Fruit fly (Drosophila melanogaster): ENCODE data around the gene CG13599.

Gene CG13599

DNA sequence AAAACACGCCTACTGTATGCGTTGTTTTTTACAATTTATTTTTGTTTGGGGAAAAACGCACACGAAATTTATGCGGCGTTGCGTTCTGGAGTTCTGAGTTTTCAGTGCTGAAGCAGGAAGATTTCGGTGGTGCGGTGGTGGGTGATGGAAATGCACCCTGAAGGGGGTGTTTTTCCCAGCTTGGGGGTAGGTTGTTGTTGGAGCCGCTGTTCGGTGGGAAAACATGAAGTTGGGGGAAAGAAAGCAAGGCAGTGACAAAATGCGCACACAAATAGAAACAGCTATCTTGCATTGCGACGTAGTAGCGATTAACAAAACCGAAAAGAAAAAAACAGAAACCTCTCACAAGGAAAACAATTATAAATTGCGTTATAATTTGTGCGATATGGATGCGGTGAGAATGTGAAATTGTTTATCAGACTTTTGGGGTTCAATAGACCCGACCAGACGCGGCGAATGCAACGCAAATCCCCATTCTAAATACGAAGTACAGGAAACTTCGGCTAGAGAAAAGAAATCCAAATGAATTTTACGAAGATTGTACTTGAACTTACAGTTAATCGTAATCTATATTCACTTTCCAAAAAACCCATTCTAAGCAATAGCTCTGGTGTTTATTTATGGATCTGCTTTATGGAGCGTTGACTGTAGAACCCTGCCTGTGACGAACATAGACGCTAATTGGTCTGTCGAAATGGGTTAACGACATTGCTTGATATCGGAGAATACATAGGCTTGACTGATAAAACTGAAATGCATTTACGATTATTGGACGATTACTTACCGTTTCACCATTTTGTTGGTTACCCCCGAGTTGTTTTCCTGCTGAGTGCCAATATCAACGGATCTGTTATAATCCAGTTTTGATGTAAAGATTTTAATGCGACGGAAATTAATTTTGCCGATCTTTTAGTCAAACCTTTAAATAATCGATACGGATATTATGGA, 42.9 kb upstream of the CG13599 start (continued):
- TF ChIP-seq Meics (GFP tag; optimal IDR thresholded peaks at IDR 0.05) (peak; percentile 14), zen2 (GFP tag; IDR thresholded peaks at IDR 0.05; ENCODE audit: partially characterized antibody) (no peak), knrl (GFP tag; IDR thresholded peaks at IDR 0.05; ENCODE audit: partially characterized antibody) (no peak), Rx (GFP tag; IDR thresholded peaks at IDR 0.05) (no peak), Adf1 (GFP tag; IDR thresholded peaks at IDR 0.05) (no peak), toy (GFP tag; IDR thresholded peaks at IDR 0.05) (no peak), CG10321 (GFP tag; IDR thresholded peaks at IDR 0.05) (no peak), CG12659 (GFP tag; optimal IDR thresholded peaks at IDR 0.05) (no peak), BtbVII (GFP tag; optimal IDR thresholded peaks at IDR 0.05) (no peak), CG18011 (GFP tag; optimal IDR thresholded peaks at IDR 0.05) (no peak), twi (tag; optimal IDR thresholded peaks at IDR 0.05) (no peak), CG14710 (tag; optimal IDR thresholded peaks at IDR 0.05) (no peak), CG13624 (GFP tag; optimal IDR thresholded peaks at IDR 0.05) (no peak), dysf (GFP tag; IDR thresholded peaks at IDR 0.05) (peak; percentile 46; the same call in 1 of the 3 replicates), Rfx (GFP tag; IDR thresholded peaks at IDR 0.05) (peak; percentile 38), CG6683 (GFP tag; optimal IDR thresholded peaks at IDR 0.05) (no peak), ac (GFP tag; optimal IDR thresholded peaks at IDR 0.05) (no peak), Xrp1 (GFP tag; IDR thresholded peaks at IDR 0.05) (peak; percentile 50; the same call in 1 of the 2 replicates), CG6854 (GFP tag; optimal IDR thresholded peaks at IDR 0.05) (no peak), Dek (tag; optimal IDR thresholded peaks at IDR 0.05) (no peak), CG30020 (tag; optimal IDR thresholded peaks at IDR 0.05) (no peak), CG2712 (tag; optimal IDR thresholded peaks at IDR 0.05) (peak; percentile 36), CG10267 (tag; optimal IDR thresholded peaks at IDR 0.05) (no peak), so (GFP tag; IDR thresholded peaks at IDR 0.05) (no peak), hbn (GFP tag; IDR thresholded peaks at IDR 0.05; ENCODE audit: partially characterized antibody) (no peak), CG9817 (tag; optimal IDR thresholded peaks at IDR 0.05) (no peak), scrt (GFP tag; optimal IDR thresholded peaks at IDR 0.05) (no peak), tin (GFP tag; optimal IDR thresholded peaks at IDR 0.05) (no peak), CG18599 (GFP tag; optimal IDR thresholded peaks at IDR 0.05) (peak; percentile 47), az2 (GFP tag; optimal IDR thresholded peaks at IDR 0.05) (no peak), slbo (GFP tag; IDR thresholded peaks at IDR 0.05) (peak; percentile 26; the same call in 1 of the 2 replicates), sqz (GFP tag; optimal IDR thresholded peaks at IDR 0.05) (no peak), CkIIα-i1 (GFP tag; IDR thresholded peaks at IDR 0.05) (no peak), CG16779 (GFP tag; IDR thresholded peaks at IDR 0.05) (no peak), E2f2 (GFP tag; IDR thresholded peaks at IDR 0.05) (peak; percentile 15; the same call in 1 of the 2 replicates), Hr39 (optimal IDR thresholded peaks at IDR 0.05) (no peak), corto (GFP tag; optimal IDR thresholded peaks at IDR 0.05) (peak; percentile 66), nau (GFP tag; optimal IDR thresholded peaks at IDR 0.05) (no peak), CG14667 (GFP tag; IDR thresholded peaks at IDR 0.05) (no peak), p53 (GFP tag; optimal IDR thresholded peaks at IDR 0.05) (no peak), pita (GFP tag; optimal IDR thresholded peaks at IDR 0.05) (no peak), Hmx (GFP tag; optimal IDR thresholded peaks at IDR 0.05) (no peak), B-H1 (GFP tag; IDR thresholded peaks at IDR 0.05) (no peak), Kr (GFP tag; optimal IDR thresholded peaks at IDR 0.05) (no peak), sd (tag; optimal IDR thresholded peaks at IDR 0.05) (no peak), CG8944 (GFP tag; optimal IDR thresholded peaks at IDR 0.05) (no peak), kah (GFP tag; optimal IDR thresholded peaks at IDR 0.05) (no peak), CG17568 (GFP tag; optimal IDR thresholded peaks at IDR 0.05) (no peak), unc-4 (GFP tag; IDR thresholded peaks at IDR 0.05; ENCODE audit: partially characterized antibody) (no peak)
